Fruit fly (Drosophila melanogaster): ENCODE data around the gene SREBP.

DNA sequence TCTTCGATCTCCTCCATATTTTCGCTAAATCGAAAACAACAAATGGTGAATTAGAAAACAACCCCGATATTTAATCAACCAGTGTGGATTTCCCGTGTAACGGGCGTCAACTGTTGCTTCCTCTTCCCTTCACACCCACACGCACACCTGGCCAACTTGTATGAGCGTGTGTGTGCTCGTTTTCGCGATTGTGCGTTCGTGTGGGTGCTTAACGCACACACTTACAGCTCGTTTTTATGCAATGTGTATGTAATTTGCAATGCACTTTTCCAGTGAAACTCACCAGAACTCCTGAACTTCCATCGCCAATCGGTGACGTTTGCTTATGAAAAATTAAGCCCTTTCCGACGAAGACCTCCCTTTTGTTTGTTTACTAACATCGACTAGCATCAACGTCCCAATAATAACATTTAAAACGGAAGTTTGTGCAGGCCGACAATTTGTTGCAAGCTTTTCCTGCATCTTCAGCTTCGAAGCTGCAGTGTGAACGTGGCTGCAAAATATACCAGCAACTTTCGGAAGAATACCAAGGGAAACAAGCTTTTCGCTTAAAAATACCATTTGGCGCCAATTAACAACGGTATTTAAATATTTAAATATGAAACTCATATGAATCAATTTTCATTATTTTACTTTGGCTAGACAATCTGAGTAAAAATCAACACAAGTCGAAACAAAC lies 21.9 kb downstream of the SREBP start, which contains the start of gene cyc:
- TF ChIP-seq Hr96 (GFP tag; optimal IDR thresholded peaks at IDR 0.05): no peak
- TF ChIP-seq bab1 (GFP tag; optimal IDR thresholded peaks at IDR 0.05): peak; percentile 53
- TF ChIP-seq pad (GFP tag; optimal IDR thresholded peaks at IDR 0.05): peak; percentile 27

Data from whole organism, adult.